Worm (Caenorhabditis elegans) whole organism, midembryonic: ENCODE results near the gene Y54G2A.16.

ENCODE experiments used
- T22C8.4 ChIP-seq: fragments of 200-800 bp; sonication (Bioruptor generic); IDR thresholded peaks from 2 replicates; pipeline ENCODE4 v1.3.6; 2022; ENCODE audit warnings: missing genetic modification characterization, missing compliant biosample characterization
- cog-1 ChIP-seq: sonication (generic microtip); optimal IDR thresholded peaks from 2 replicates; lab custom pipeline; 2016; ENCODE audit warnings: missing genetic modification characterization, missing compliant biosample characterization
- klf-2 ChIP-seq: fragments of 200-800 bp; sonication (Bioruptor generic); conservative IDR thresholded peaks from 2 replicates; pipeline ENCODE4 v1.3.6; 2022; ENCODE audit warnings: missing genetic modification reagents, missing genetic modification characterization, missing compliant biosample characterization
- med-1 ChIP-seq: sonication (generic microtip); optimal IDR thresholded peaks from 2 replicates; lab custom pipeline; 2017; ENCODE audit warnings: missing genetic modification characterization, mild to moderate bottlenecking, missing compliant biosample characterization, antibody characterized with exemption, missing genetic modification reagents; ENCODE audit not compliant: insufficient read depth
- ref-1 ChIP-seq: fragments of 200-800 bp; sonication (Bioruptor generic); conservative IDR thresholded peaks from 2 replicates; pipeline ENCODE4 v1.3.6; 2022; ENCODE audit warnings: missing genetic modification reagents, missing genetic modification characterization, missing compliant biosample characterization
- tab-1 ChIP-seq: fragments of 200-800 bp; sonication (Bioruptor generic); IDR thresholded peaks from 2 replicates; pipeline ENCODE4 v1.3.6; 2022; ENCODE audit warnings: missing genetic modification characterization, missing compliant biosample characterization
- ztf-23 ChIP-seq: fragments of 200-800 bp; sonication (Bioruptor generic); IDR thresholded peaks from 2 replicates; pipeline ENCODE4 v1.3.6; 2022; ENCODE audit warnings: missing genetic modification reagents, missing genetic modification characterization, missing compliant biosample characterization
- ztf-29 ChIP-seq: fragments of 200-800 bp; sonication (Bioruptor generic); IDR thresholded peaks from 2 replicates; pipeline ENCODE4 v1.3.6; 2022; ENCODE audit warnings: missing genetic modification reagents, missing genetic modification characterization, missing compliant biosample characterization

DNA sequence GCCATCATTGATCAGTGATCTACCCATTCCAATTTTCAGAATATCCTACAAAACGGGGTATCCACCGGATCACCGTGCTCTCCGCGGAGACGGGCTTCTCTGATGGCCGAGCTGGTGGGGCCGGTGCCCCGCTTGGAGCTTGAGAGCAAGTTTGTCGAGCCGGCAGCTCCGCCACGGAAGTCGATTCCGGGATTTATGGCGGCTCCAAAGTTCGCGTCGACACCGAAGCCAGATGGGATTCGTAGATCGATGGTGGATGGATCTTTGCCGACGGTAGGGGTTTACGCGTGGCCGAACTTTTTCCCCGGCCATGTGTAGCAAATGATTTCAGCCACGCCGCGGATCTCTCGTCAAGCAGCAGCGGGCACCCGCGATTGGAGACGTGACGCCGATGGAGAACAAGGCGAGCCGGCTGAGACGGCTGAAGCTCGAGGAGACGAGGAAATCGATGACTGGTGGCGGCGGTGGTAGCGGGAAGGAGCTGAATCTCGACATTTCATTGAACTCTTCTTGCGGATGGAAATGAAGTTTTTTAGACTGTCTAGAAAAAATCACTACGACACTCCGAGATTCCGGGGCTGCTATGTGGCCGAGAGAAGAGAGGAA, 24.0 kb upstream of the Y54G2A.16 start:
- TF ChIP-seq ztf-29 (no peak), klf-2 (GFP tag; lab: Robert Waterston, UW) (no peak), ref-1 (GFP tag; lab: Robert Waterston, UW) (no peak), T22C8.4 (GFP tag; lab: Robert Waterston, UW) (no peak), med-1 (no peak), ztf-23 (GFP tag; lab: Robert Waterston, UW) (no peak), tab-1 (GFP tag; lab: Robert Waterston, UW) (no peak), cog-1 (tag; lab: Kevin White, UChicago) (no peak)
